Fruit fly (Drosophila melanogaster): ENCODE results near the gene Prp40.

DNA sequence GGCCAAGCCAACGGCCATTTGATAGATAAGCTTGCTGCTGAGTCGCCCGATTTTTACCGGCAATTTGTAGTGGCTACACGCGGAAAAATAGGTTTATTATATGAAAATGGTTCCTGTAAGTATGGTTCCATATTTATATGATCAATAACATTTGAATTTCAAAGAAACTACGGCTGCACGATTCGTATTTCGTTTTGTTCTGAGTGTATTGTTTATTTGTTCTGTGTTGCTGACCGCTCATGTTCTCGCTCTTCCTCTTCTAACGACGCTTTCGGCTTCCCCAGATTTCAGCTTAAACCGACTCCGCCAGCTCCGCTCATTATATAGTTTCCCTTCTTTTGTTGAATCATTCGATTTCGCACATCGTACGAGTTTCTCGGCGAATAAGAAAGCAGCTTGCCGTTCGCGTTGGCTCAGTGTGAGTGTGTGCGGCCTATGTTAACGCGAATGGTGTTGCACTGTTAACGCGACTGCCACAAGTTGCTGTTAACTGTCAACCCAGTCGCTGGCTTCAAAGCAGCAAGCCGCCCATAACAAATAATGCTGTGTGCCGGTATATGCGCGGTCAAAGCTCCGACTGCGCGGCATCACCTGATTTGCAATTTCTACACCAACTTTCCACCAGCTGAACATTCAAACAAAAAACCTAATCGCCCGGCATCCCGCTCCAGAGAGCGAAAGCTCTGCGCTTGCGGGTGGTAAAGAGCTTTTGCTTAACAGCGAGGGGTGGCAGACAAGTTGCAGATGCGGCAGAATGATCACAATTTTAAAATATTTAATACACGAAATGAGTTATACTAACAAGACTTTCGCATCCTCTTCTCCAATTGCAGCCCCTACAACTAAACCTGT is 36.0 kb downstream of the Prp40 start:
- TF ChIP-seq EcR (GFP tag; optimal IDR thresholded peaks at IDR 0.05) = no peak
- TF ChIP-seq usp (GFP tag; optimal IDR thresholded peaks at IDR 0.05) = no peak
- no peak for TF ChIP-seq CG8478 (optimal IDR thresholded peaks at IDR 0.05)
- TF ChIP-seq pan (optimal IDR thresholded peaks at IDR 0.05) = no peak
- no peak for TF ChIP-seq psq (optimal IDR thresholded peaks at IDR 0.05)
